Worm (Caenorhabditis elegans) whole organism, late embryonic: Measurements from ENCODE around the gene C15H9.3.

Experiments
- C08G9.2 ChIP-seq: sonication (generic microtip); optimal IDR thresholded peaks from 2 replicates; lab custom pipeline; 2016; ENCODE audit warnings: mild to moderate bottlenecking, missing genetic modification characterization, moderate library complexity, missing compliant biosample characterization
- F13H6.1 ChIP-seq: sonication (generic microtip); optimal IDR thresholded peaks from 2 replicates; lab custom pipeline; 2016; ENCODE audit warnings: missing genetic modification characterization, missing compliant biosample characterization
- ama-1 ChIP-seq: fragments of 150-350 bp; optimal IDR thresholded peaks from 2 replicates; lab custom pipeline; 2014
- ceh-18 ChIP-seq: sonication (generic microtip); optimal IDR thresholded peaks from 2 replicates; lab custom pipeline; 2016; ENCODE audit warnings: missing genetic modification characterization, missing compliant biosample characterization
- ceh-2 ChIP-seq: sonication (generic microtip); optimal IDR thresholded peaks from 2 replicates; lab custom pipeline; 2016; ENCODE audit warnings: missing genotype, missing genetic modification characterization, missing compliant biosample characterization
- elt-2 ChIP-seq: sonication (generic microtip); optimal IDR thresholded peaks from 2 replicates; lab custom pipeline; 2016; ENCODE audit warnings: missing genetic modification reagents, missing genetic modification characterization, missing compliant biosample characterization
- fkh-10 ChIP-seq: fragments of 150-350 bp; optimal IDR thresholded peaks from 2 replicates; lab custom pipeline; 2014; ENCODE audit warnings: missing biosample characterization, missing genetic modification reagents, missing genetic modification characterization
- hlh-30 ChIP-seq: sonication (generic microtip); optimal IDR thresholded peaks from 2 replicates; lab custom pipeline; 2017; ENCODE audit warnings: antibody characterized with exemption, missing genetic modification characterization, missing compliant biosample characterization; ENCODE audit not compliant: insufficient read depth
- lim-6 ChIP-seq: sonication (generic microtip); optimal IDR thresholded peaks from 2 replicates; lab custom pipeline; 2016; ENCODE audit warnings: missing genetic modification characterization, missing compliant biosample characterization
- nhr-232 ChIP-seq: sonication (generic microtip); optimal IDR thresholded peaks from 2 replicates; lab custom pipeline; 2016; ENCODE audit warnings: missing genetic modification characterization, missing compliant biosample characterization
- pag-3 ChIP-seq: sonication (generic microtip); optimal IDR thresholded peaks from 2 replicates; lab custom pipeline; 2016; ENCODE audit warnings: missing compliant biosample characterization, missing genetic modification characterization, borderline replicate concordance
- pha-4 ChIP-seq: fragments of 150-350 bp; optimal IDR thresholded peaks from 2 replicates; lab custom pipeline; 2018; ENCODE audit warnings: missing biosample characterization, missing genetic modification reagents, missing genetic modification characterization
- ztf-16 ChIP-seq: sonication (generic microtip); optimal IDR thresholded peaks from 2 replicates; lab custom pipeline; 2017; ENCODE audit warnings: missing genetic modification characterization, missing compliant biosample characterization

- TF ChIP-seq pha-4: no peak
- no peak for TF ChIP-seq ztf-16 (tag; lab: Kevin White, UChicago)
- TF ChIP-seq pag-3 (tag; lab: Kevin White, UChicago): no peak
- no peak for TF ChIP-seq hlh-30 (tag; lab: Kevin White, UChicago)
- TF ChIP-seq lim-6: no peak
- no peak for TF ChIP-seq ceh-2 (tag; lab: Kevin White, UChicago)
- TF ChIP-seq ceh-18: no peak
- TF ChIP-seq C08G9.2 (tag; lab: Kevin White, UChicago): no peak
- no peak for TF ChIP-seq F13H6.1 (tag; lab: Kevin White, UChicago)
- TF ChIP-seq ama-1: no peak
- TF ChIP-seq nhr-232: no peak
- TF ChIP-seq elt-2 (tag; lab: Kevin White, UChicago): no peak
- no peak for TF ChIP-seq fkh-10 (GFP tag; lab: Kevin White, UChicago)
These were observed 7.6 kb upstream of the C15H9.3 start for ce11 chrX:6107962-6108361.
